Fruit fly (Drosophila melanogaster) whole organism, embryonic: ENCODE measurements around the gene CG43638.

Experiments
- B-H1 ChIP-seq: fragments of 200-800 bp; sonication (Bioruptor generic); IDR thresholded peaks from 3 replicates; pipeline ENCODE4 v1.3.6; 2022; ENCODE audit warnings: missing biosample characterization, missing genetic modification characterization
- C15 ChIP-seq: fragments of 200-800 bp; sonication (Bioruptor generic); IDR thresholded peaks from 3 replicates; pipeline ENCODE4 v1.3.6; 2022; ENCODE audit warnings: missing biosample characterization, missing genetic modification characterization
- CG11723 ChIP-seq: fragments of 200-800 bp; sonication (Bioruptor generic); optimal IDR thresholded peaks from 2 replicates; lab custom pipeline; 2017; ENCODE audit warnings: missing biosample characterization, mild to moderate bottlenecking, missing genetic modification characterization
- CG12071 ChIP-seq: fragments of 200-800 bp; sonication (Bioruptor generic); optimal IDR thresholded peaks from 3 replicates; lab custom pipeline; 2018; ENCODE audit warnings: missing biosample characterization, mild to moderate bottlenecking, missing genetic modification characterization
- CG12659 ChIP-seq: fragments of 200-800 bp; sonication (Bioruptor generic); optimal IDR thresholded peaks from 3 replicates; lab custom pipeline; 2017; ENCODE audit warnings: mild to moderate bottlenecking, missing biosample characterization, missing genetic modification reagents, missing genetic modification characterization
- CG13624 ChIP-seq: fragments of 200-800 bp; sonication (Bioruptor generic); optimal IDR thresholded peaks from 2 replicates; lab custom pipeline; 2016; ENCODE audit warnings: missing biosample characterization, missing genetic modification characterization
- CG15269 ChIP-seq: fragments of 200-800 bp; sonication (Bioruptor generic); optimal IDR thresholded peaks from 2 replicates; lab custom pipeline; 2018; ENCODE audit warnings: missing biosample characterization, mild to moderate bottlenecking, missing genetic modification characterization, moderate library complexity
- CG1603 ChIP-seq: fragments of 200-800 bp; sonication (Bioruptor generic); optimal IDR thresholded peaks from 2 replicates; lab custom pipeline; 2019; ENCODE audit warnings: missing biosample characterization, mild to moderate bottlenecking, missing genetic modification characterization, moderate library complexity
- CG1832 ChIP-seq: fragments of 200-800 bp; sonication (Bioruptor generic); optimal IDR thresholded peaks from 2 replicates; lab custom pipeline; 2017; ENCODE audit warnings: missing biosample characterization, mild to moderate bottlenecking, missing genetic modification characterization, inconsistent platforms
- CG30431 ChIP-seq: fragments of 200-800 bp; sonication (Bioruptor generic); optimal IDR thresholded peaks from 2 replicates; lab custom pipeline; 2017; ENCODE audit warnings: missing biosample characterization, missing genetic modification characterization
- CG3065 ChIP-seq: fragments of 200-800 bp; sonication (Bioruptor generic); optimal IDR thresholded peaks from 2 replicates; lab custom pipeline; 2016; ENCODE audit warnings: missing biosample characterization, missing genetic modification characterization
- CG31388 ChIP-seq: fragments of 200-800 bp; sonication (Bioruptor generic); optimal IDR thresholded peaks from 2 replicates; lab custom pipeline; 2016; ENCODE audit warnings: missing biosample characterization, missing genetic modification characterization
- CG32767 ChIP-seq: fragments of 200-800 bp; sonication (Bioruptor generic); IDR thresholded peaks from 2 replicates; pipeline ENCODE4 v1.3.6; 2022; ENCODE audit warnings: missing biosample characterization, missing genetic modification characterization
- CG34224 ChIP-seq: fragments of 200-800 bp; sonication (Bioruptor generic); IDR thresholded peaks from 3 replicates; pipeline ENCODE4 v1.3.6; 2022; ENCODE audit warnings: missing biosample characterization, missing genetic modification characterization; ENCODE audit not compliant: partially characterized antibody
- CG3838 ChIP-seq: fragments of 200-800 bp; sonication (Bioruptor generic); optimal IDR thresholded peaks from 3 replicates; lab custom pipeline; 2016; ENCODE audit warnings: missing biosample characterization, missing genetic modification characterization
- CG4730 ChIP-seq: fragments of 200-800 bp; sonication (Bioruptor generic); IDR thresholded peaks from 2 replicates; pipeline ENCODE4 v1.3.6; 2022; ENCODE audit warnings: missing biosample characterization, missing genetic modification characterization
- CG7987 ChIP-seq: fragments of 200-800 bp; sonication (Bioruptor generic); optimal IDR thresholded peaks from 2 replicates; lab custom pipeline; 2018; ENCODE audit warnings: missing biosample characterization, mild to moderate bottlenecking, missing genetic modification characterization, moderate library complexity
- CG9727 ChIP-seq: fragments of 200-800 bp; sonication (Bioruptor generic); optimal IDR thresholded peaks from 3 replicates; lab custom pipeline; 2017; ENCODE audit warnings: missing biosample characterization, mild to moderate bottlenecking, missing genetic modification characterization
- Deaf1 ChIP-seq: fragments of 200-800 bp; optimal IDR thresholded peaks from 3 replicates; lab custom pipeline; 2019; ENCODE audit warnings: missing biosample characterization, mild to moderate bottlenecking, missing genetic modification characterization, moderate library complexity
- Dek ChIP-seq: fragments of 200-800 bp; sonication (Bioruptor generic); optimal IDR thresholded peaks from 3 replicates; lab custom pipeline; 2019; ENCODE audit warnings: missing biosample characterization, mild to moderate bottlenecking, missing genetic modification characterization, moderate library complexity
- Dip2 ChIP-seq: fragments of 200-800 bp; sonication (Bioruptor generic); IDR thresholded peaks from 2 replicates; pipeline ENCODE4 v1.3.6; 2022; ENCODE audit warnings: missing biosample characterization, missing genetic modification characterization
- Drgx ChIP-seq: fragments of 200-800 bp; sonication (Bioruptor generic); IDR thresholded peaks from 2 replicates; pipeline ENCODE4 v1.3.6; 2022; ENCODE audit warnings: missing biosample characterization, missing genetic modification characterization
- Elba2 ChIP-seq: fragments of 200-800 bp; sonication (Bioruptor generic); optimal IDR thresholded peaks from 3 replicates; lab custom pipeline; 2016; ENCODE audit warnings: missing biosample characterization, missing genetic modification characterization
- Gsc ChIP-seq: fragments of 200-800 bp; sonication (Bioruptor generic); IDR thresholded peaks from 2 replicates; pipeline ENCODE4 v1.3.6; 2022; ENCODE audit warnings: missing biosample characterization, missing genetic modification characterization
- Opbp ChIP-seq: fragments of 200-800 bp; sonication (Bioruptor generic); IDR thresholded peaks from 3 replicates; pipeline ENCODE4 v1.3.6; 2022; ENCODE audit warnings: missing biosample characterization, missing genetic modification characterization; ENCODE audit not compliant: partially characterized antibody
- Ravus ChIP-seq: fragments of 200-800 bp; sonication (Bioruptor generic); IDR thresholded peaks from 2 replicates; pipeline ENCODE4 v1.3.6; 2022; ENCODE audit warnings: missing biosample characterization, missing genetic modification characterization
- Sox100B ChIP-seq: fragments of 200-800 bp; sonication (Bioruptor generic); optimal IDR thresholded peaks from 3 replicates; lab custom pipeline; 2018; ENCODE audit warnings: missing biosample characterization, mild to moderate bottlenecking, missing genetic modification characterization
- bigmax ChIP-seq: fragments of 200-800 bp; sonication (Bioruptor generic); optimal IDR thresholded peaks from 2 replicates; lab custom pipeline; 2018; ENCODE audit warnings: missing biosample characterization, mild to moderate bottlenecking, missing genetic modification characterization
- cas ChIP-seq: fragments of 200-800 bp; sonication (Bioruptor generic); IDR thresholded peaks from 2 replicates; pipeline ENCODE4 v1.3.6; 2022; ENCODE audit warnings: missing biosample characterization, missing genetic modification characterization
- cg ChIP-seq: fragments of 200-800 bp; sonication (Bioruptor generic); optimal IDR thresholded peaks from 3 replicates; lab custom pipeline; 2019; ENCODE audit warnings: missing biosample characterization, mild to moderate bottlenecking, missing genetic modification characterization, moderate library complexity
- chinmo ChIP-seq: fragments of 200-800 bp; sonication (Bioruptor generic); IDR thresholded peaks from 4 replicates; pipeline ENCODE4 v1.3.6; 2022; ENCODE audit warnings: missing biosample characterization, missing genetic modification characterization; ENCODE audit not compliant: partially characterized antibody
- dimm ChIP-seq: fragments of 200-800 bp; sonication (Bioruptor generic); IDR thresholded peaks from 2 replicates; pipeline ENCODE4 v1.3.6; 2022; ENCODE audit warnings: missing biosample characterization, missing genetic modification characterization
- disco-r ChIP-seq: fragments of 200-800 bp; sonication (Bioruptor generic); optimal IDR thresholded peaks from 2 replicates; lab custom pipeline; 2016; ENCODE audit warnings: missing biosample characterization, missing genetic modification characterization
- ems ChIP-seq: fragments of 200-800 bp; sonication (Bioruptor generic); optimal IDR thresholded peaks from 3 replicates; lab custom pipeline; 2016; ENCODE audit warnings: missing biosample characterization, missing genetic modification characterization
- ewg ChIP-seq: fragments of 200-800 bp; sonication (Bioruptor generic); optimal IDR thresholded peaks from 3 replicates; lab custom pipeline; 2017; ENCODE audit warnings: mild to moderate bottlenecking, missing biosample characterization, missing genetic modification reagents, missing genetic modification characterization
- fd96Cb ChIP-seq: fragments of 200-800 bp; sonication (Bioruptor generic); optimal IDR thresholded peaks from 2 replicates; lab custom pipeline; 2018; ENCODE audit warnings: missing biosample characterization, mild to moderate bottlenecking, missing genetic modification characterization, moderate library complexity
- gt ChIP-seq: fragments of 200-800 bp; sonication (Bioruptor generic); IDR thresholded peaks from 2 replicates; pipeline ENCODE4 v1.3.6; 2022; ENCODE audit warnings: missing biosample characterization, missing genetic modification characterization
- insv ChIP-seq, 2 experiments: fragments of 200-800 bp; sonication (Bioruptor generic); optimal IDR thresholded peaks; 3 replicates each; lab custom pipeline; 2016 to 2018; ENCODE audit warnings: missing biosample characterization in 2 of 2, missing genetic modification characterization in 2 of 2
- kah ChIP-seq: fragments of 200-800 bp; sonication (Bioruptor generic); optimal IDR thresholded peaks from 2 replicates; lab custom pipeline; 2018; ENCODE audit warnings: missing biosample characterization, mild to moderate bottlenecking, missing genetic modification characterization
- klu ChIP-seq: fragments of 200-800 bp; sonication (Bioruptor generic); IDR thresholded peaks from 2 replicates; pipeline ENCODE4 v1.3.6; 2022; ENCODE audit warnings: missing biosample characterization, missing genetic modification characterization
- maf-S ChIP-seq: fragments of 200-800 bp; sonication (Bioruptor generic); optimal IDR thresholded peaks from 2 replicates; lab custom pipeline; 2016; ENCODE audit warnings: missing biosample characterization, missing genetic modification characterization
- nau ChIP-seq: fragments of 200-800 bp; sonication (Bioruptor generic); optimal IDR thresholded peaks from 3 replicates; lab custom pipeline; 2017; ENCODE audit warnings: missing biosample characterization, mild to moderate bottlenecking, missing genetic modification characterization, missing genetic modification reagents
- prd ChIP-seq, 3 experiments: fragments of >200 bp in 2 of 3; fragments of 200-800 bp in 1 of 3; sonication (Bioruptor generic) in 1 of 3; optimal IDR thresholded peaks in 2 of 3; IDR thresholded peaks in 1 of 3; 2 replicates in 2 of 3; 3 replicates in 1 of 3; pipeline versions ENCODE4 v1.3.6 to Lab custom; 2017 to 2022; ENCODE audit warnings: missing biosample characterization in 1 of 3, missing genetic modification characterization in 1 of 3
- psq ChIP-seq: fragments of 200-800 bp; sonication (Bioruptor generic); optimal IDR thresholded peaks from 2 replicates; lab custom pipeline; 2017; ENCODE audit warnings: missing biosample characterization, missing genetic modification characterization
- ro ChIP-seq: fragments of 200-800 bp; sonication (Bioruptor generic); IDR thresholded peaks from 2 replicates; pipeline ENCODE4 v1.3.6; 2022; ENCODE audit warnings: missing biosample characterization, missing genetic modification characterization
- sim ChIP-seq: fragments of 200-800 bp; sonication (Bioruptor generic); IDR thresholded peaks from 2 replicates; pipeline ENCODE4 v1.3.6; 2022; ENCODE audit warnings: missing biosample characterization, missing genetic modification characterization
- sqz ChIP-seq: fragments of 200-800 bp; sonication (Bioruptor generic); optimal IDR thresholded peaks from 3 replicates; lab custom pipeline; 2018; ENCODE audit warnings: missing biosample characterization, mild to moderate bottlenecking, missing genetic modification characterization
- sug ChIP-seq: fragments of 200-800 bp; optimal IDR thresholded peaks from 2 replicates; lab custom pipeline; 2019; ENCODE audit warnings: missing biosample characterization, mild to moderate bottlenecking, missing genetic modification characterization, moderate library complexity
- wor ChIP-seq: fragments of 200-800 bp; sonication (Bioruptor generic); IDR thresholded peaks from 2 replicates; pipeline ENCODE4 v1.3.6; 2022; ENCODE audit warnings: missing biosample characterization, missing genetic modification characterization

The CG43638 gene

dm6 chr3L:12090898-12091685 is 46.7 kb downstream of the CG43638 start (continued):
- TF ChIP-seq prd (optimal IDR thresholded peaks at IDR 0.05; lab: Kevin White, UChicago): no peak
- TF ChIP-seq prd (GFP tag; IDR thresholded peaks at IDR 0.05; lab: Robert Waterston, UW): peak; percentile 76
- no peak; the same call in 1 of the 2 replicates for TF ChIP-seq dimm (GFP tag; lab: Robert Waterston, UW)
- peak; percentile 64 for TF ChIP-seq nau
- peak; percentile 32 for TF ChIP-seq fd96Cb (tag; lab: Kevin White, UChicago)
- peak; percentile 18 for TF ChIP-seq CG13624 (GFP tag; lab: Kevin White, UChicago)
- TF ChIP-seq sqz (GFP tag; lab: Kevin White, UChicago): peak; percentile 73
- TF ChIP-seq kah (GFP tag; lab: Kevin White, UChicago): no peak
- TF ChIP-seq disco-r (GFP tag; lab: Kevin White, UChicago): no peak
- TF ChIP-seq CG11723: peak; percentile 20
- TF ChIP-seq ems (GFP tag; lab: Kevin White, UChicago): peak; percentile 51
- TF ChIP-seq CG3065 (GFP tag; lab: Kevin White, UChicago): no peak
- peak; percentile 17 for TF ChIP-seq CG1603 (tag; lab: Kevin White, UChicago)
- no peak for TF ChIP-seq CG1832 (GFP tag; lab: Kevin White, UChicago)
- no peak for TF ChIP-seq insv (GFP tag; optimal IDR thresholded peaks at IDR 0.05; lab: Kevin White, UChicago)
- peak; percentile 57 for TF ChIP-seq CG9727 (GFP tag; lab: Kevin White, UChicago)
- peak; percentile 32 for TF ChIP-seq CG12071 (GFP tag; lab: Kevin White, UChicago)
- peak; percentile 13 for TF ChIP-seq ewg (GFP tag; lab: Kevin White, UChicago)
- TF ChIP-seq maf-S: peak; percentile 8
- no peak for TF ChIP-seq ro (GFP tag; lab: Robert Waterston, UW)
- no peak for TF ChIP-seq gt (GFP tag; lab: Robert Waterston, UW)
- peak; percentile 74 for TF ChIP-seq sug (tag; lab: Kevin White, UChicago)
- TF ChIP-seq CG31388 (GFP tag; lab: Kevin White, UChicago): no peak
- no peak for TF ChIP-seq cas (GFP tag; lab: Robert Waterston, UW)
- no peak for TF ChIP-seq psq (GFP tag; lab: Kevin White, UChicago)
- TF ChIP-seq CG12659: peak; percentile 69
- TF ChIP-seq sim (GFP tag; lab: Robert Waterston, UW): no peak
- no peak for TF ChIP-seq CG34224 (GFP tag; lab: Robert Waterston, UW)
- TF ChIP-seq Dek (tag; lab: Kevin White, UChicago): peak; percentile 58
- TF ChIP-seq Ravus (GFP tag; lab: Robert Waterston, UW): peak; percentile 38
- TF ChIP-seq wor (GFP tag; lab: Robert Waterston, UW): no peak
- no peak for TF ChIP-seq cg (GFP tag; lab: Kevin White, UChicago)
- TF ChIP-seq CG32767 (GFP tag; lab: Robert Waterston, UW): peak; percentile 66; the same call in 1 of the 2 replicates
- no peak for TF ChIP-seq C15
- TF ChIP-seq CG7987 (GFP tag; lab: Kevin White, UChicago): peak; percentile 49
- peak; percentile 68 for TF ChIP-seq Sox100B (GFP tag; lab: Kevin White, UChicago)
- TF ChIP-seq klu (GFP tag; lab: Robert Waterston, UW): peak; percentile 63; the same call in 1 of the 2 replicates
- peak; percentile 16 for TF ChIP-seq CG3838 (GFP tag; lab: Kevin White, UChicago)
- TF ChIP-seq Drgx (GFP tag; lab: Robert Waterston, UW): peak; percentile 38; the same call in 1 of the 2 replicates
- TF ChIP-seq Deaf1 (tag; lab: Kevin White, UChicago): peak; percentile 7
- TF ChIP-seq CG30431: peak; percentile 17
- no peak for TF ChIP-seq bigmax (GFP tag; lab: Kevin White, UChicago)
- TF ChIP-seq B-H1: peak; percentile 49
- TF ChIP-seq Elba2 (GFP tag; lab: Kevin White, UChicago): no peak
- peak; percentile 63 for TF ChIP-seq CG4730 (GFP tag; lab: Robert Waterston, UW)
- TF ChIP-seq Gsc (GFP tag; lab: Robert Waterston, UW): no peak
- TF ChIP-seq Dip2 (GFP tag; lab: Robert Waterston, UW): no peak
- TF ChIP-seq Opbp (GFP tag; lab: Robert Waterston, UW): no peak
- TF ChIP-seq chinmo (GFP tag; lab: Robert Waterston, UW): peak; percentile 78; the same call in 1 of the 4 replicates
- peak; percentile 86 for TF ChIP-seq CG15269 (tag; lab: Kevin White, UChicago)
